Fruit fly (Drosophila melanogaster) whole organism, prepupa: Measurements from ENCODE around the gene mtm.

Experiments used
- Blimp-1 ChIP-seq: fragments of 200-800 bp; sonication (Bioruptor generic); optimal IDR thresholded peaks from 3 replicates; lab custom pipeline; 2017; ENCODE audit warnings: missing biosample characterization, missing genetic modification characterization, mild to moderate bottlenecking, moderate library complexity, missing genetic modification reagents
- CG10631 ChIP-seq: fragments of 200-800 bp; sonication (Bioruptor generic); optimal IDR thresholded peaks from 2 replicates; lab custom pipeline; 2016; ENCODE audit warnings: missing biosample characterization, missing genetic modification characterization
- CG10669 ChIP-seq: fragments of 200-800 bp; sonication (Bioruptor generic); optimal IDR thresholded peaks from 3 replicates; lab custom pipeline; 2018; ENCODE audit warnings: missing biosample characterization, mild to moderate bottlenecking, missing genetic modification characterization, moderate library complexity
- CG11762 ChIP-seq: fragments of 200-800 bp; sonication (Bioruptor generic); optimal IDR thresholded peaks from 3 replicates; lab custom pipeline; 2016; ENCODE audit warnings: missing biosample characterization, missing genetic modification characterization; ENCODE audit not compliant: insufficient read depth
- CG11902 ChIP-seq: fragments of 200-800 bp; sonication (Bioruptor generic); optimal IDR thresholded peaks from 3 replicates; lab custom pipeline; 2016; ENCODE audit warnings: missing biosample characterization, missing genetic modification characterization
- CG15336 ChIP-seq: fragments of 200-800 bp; sonication (Bioruptor generic); IDR thresholded peaks from 2 replicates; pipeline ENCODE4 v1.3.6; 2022; ENCODE audit warnings: missing biosample characterization, missing genetic modification characterization
- CG1621 ChIP-seq: fragments of 200-800 bp; sonication (Bioruptor generic); optimal IDR thresholded peaks from 3 replicates; lab custom pipeline; 2018; ENCODE audit warnings: missing biosample characterization, mild to moderate bottlenecking, missing genetic modification characterization
- CG3032 ChIP-seq: fragments of 200-800 bp; optimal IDR thresholded peaks from 2 replicates; lab custom pipeline; 2019; ENCODE audit warnings: missing biosample characterization, mild to moderate bottlenecking, missing genetic modification characterization, moderate library complexity
- CG31627 ChIP-seq: fragments of 200-800 bp; sonication (Bioruptor generic); optimal IDR thresholded peaks from 3 replicates; lab custom pipeline; 2016; ENCODE audit warnings: missing biosample characterization, missing genetic modification characterization
- CG32006 ChIP-seq: fragments of 200-800 bp; sonication (Bioruptor generic); optimal IDR thresholded peaks from 3 replicates; lab custom pipeline; 2017; ENCODE audit warnings: missing biosample characterization, mild to moderate bottlenecking, missing genetic modification characterization
- CG34406 ChIP-seq: fragments of 200-800 bp; sonication (Bioruptor generic); optimal IDR thresholded peaks from 3 replicates; lab custom pipeline; 2016; ENCODE audit warnings: missing biosample characterization, missing genetic modification characterization
- CG4318 ChIP-seq: fragments of 200-800 bp; sonication (Bioruptor generic); optimal IDR thresholded peaks from 3 replicates; lab custom pipeline; 2017; ENCODE audit warnings: missing biosample characterization, mild to moderate bottlenecking, missing genetic modification characterization
- CG6163 ChIP-seq: fragments of 200-800 bp; sonication (Bioruptor generic); IDR thresholded peaks from 3 replicates; pipeline ENCODE4 v1.3.6; 2022; ENCODE audit warnings: missing biosample characterization, missing genetic modification characterization
- CG6276 ChIP-seq: fragments of 200-800 bp; sonication (Bioruptor generic); optimal IDR thresholded peaks from 2 replicates; lab custom pipeline; 2017; ENCODE audit warnings: missing biosample characterization, mild to moderate bottlenecking, missing genetic modification characterization
- CG6792 ChIP-seq: fragments of 200-800 bp; sonication (Bioruptor generic); optimal IDR thresholded peaks from 3 replicates; lab custom pipeline; 2016; ENCODE audit warnings: missing biosample characterization, missing genetic modification characterization
- CG6808 ChIP-seq: fragments of 200-800 bp; sonication (Bioruptor generic); optimal IDR thresholded peaks from 3 replicates; lab custom pipeline; 2017; ENCODE audit warnings: missing biosample characterization, missing genetic modification characterization, mild to moderate bottlenecking, moderate library complexity, missing genetic modification reagents
- CG6854 ChIP-seq: fragments of 200-800 bp; sonication (Bioruptor generic); optimal IDR thresholded peaks from 2 replicates; lab custom pipeline; 2017; ENCODE audit warnings: missing biosample characterization, mild to moderate bottlenecking, missing genetic modification characterization
- CG7368 ChIP-seq: fragments of 200-800 bp; sonication (Bioruptor generic); optimal IDR thresholded peaks from 3 replicates; lab custom pipeline; 2016; ENCODE audit warnings: missing biosample characterization, missing genetic modification characterization
- CG8119 ChIP-seq: fragments of 200-800 bp; sonication (Bioruptor generic); IDR thresholded peaks from 3 replicates; pipeline ENCODE4 v1.3.6; 2022; ENCODE audit warnings: missing biosample characterization, missing genetic modification characterization
- CG8319 ChIP-seq: fragments of 200-800 bp; sonication (Bioruptor generic); optimal IDR thresholded peaks from 3 replicates; lab custom pipeline; 2016; ENCODE audit warnings: missing biosample characterization, missing genetic modification characterization
- Eip75B ChIP-seq: fragments of 200-800 bp; sonication (Bioruptor generic); optimal IDR thresholded peaks from 3 replicates; lab custom pipeline; 2016; ENCODE audit warnings: missing biosample characterization, missing genetic modification characterization
- Eip78C ChIP-seq: fragments of 200-800 bp; sonication (Bioruptor generic); peaks from one replicate; lab custom pipeline; 2016; ENCODE audit warnings: missing biosample characterization, missing genetic modification characterization
- Eip93F ChIP-seq: fragments of 200-800 bp; sonication (Bioruptor generic); optimal IDR thresholded peaks from 2 replicates; lab custom pipeline; 2016; ENCODE audit warnings: missing biosample characterization, mild to moderate bottlenecking, missing genetic modification characterization
- Ets21C ChIP-seq: fragments of 200-800 bp; sonication (Bioruptor generic); optimal IDR thresholded peaks from 3 replicates; lab custom pipeline; 2016; ENCODE audit warnings: missing biosample characterization, missing genetic modification characterization
- Gug ChIP-seq: fragments of 200-800 bp; sonication (Bioruptor generic); IDR thresholded peaks from 2 replicates; pipeline ENCODE4 v1.3.6; 2022; ENCODE audit warnings: missing biosample characterization, missing genetic modification characterization
- Hr38 ChIP-seq: sonication (Bioruptor generic); optimal IDR thresholded peaks from 2 replicates; lab custom pipeline; 2016; ENCODE audit warnings: missing biosample characterization, missing genetic modification characterization
- Hr39 ChIP-seq: fragments of 200-800 bp; sonication (Bioruptor generic); optimal IDR thresholded peaks from 2 replicates; lab custom pipeline; 2016; ENCODE audit warnings: missing biosample characterization, missing genetic modification characterization
- Hr4 ChIP-seq: fragments of 200-800 bp; sonication (Bioruptor generic); optimal IDR thresholded peaks from 3 replicates; lab custom pipeline; 2016; ENCODE audit warnings: missing biosample characterization, missing genetic modification characterization
- Lpt ChIP-seq: fragments of 200-800 bp; sonication (Bioruptor generic); optimal IDR thresholded peaks from 3 replicates; lab custom pipeline; 2016; ENCODE audit warnings: missing biosample characterization, missing genetic modification characterization
- Met ChIP-seq: fragments of 200-800 bp; sonication (Bioruptor generic); optimal IDR thresholded peaks from 3 replicates; lab custom pipeline; 2016; ENCODE audit warnings: missing biosample characterization, missing genetic modification characterization
- Smox ChIP-seq: fragments of 200-800 bp; sonication (Bioruptor generic); optimal IDR thresholded peaks from 3 replicates; lab custom pipeline; 2016; ENCODE audit warnings: missing biosample characterization, missing genetic modification characterization
- Sox14 ChIP-seq: fragments of 200-800 bp; sonication (Bioruptor generic); optimal IDR thresholded peaks from 3 replicates; lab custom pipeline; 2016; ENCODE audit warnings: missing biosample characterization, missing genetic modification characterization
- achi ChIP-seq: fragments of 200-800 bp; sonication (Bioruptor generic); optimal IDR thresholded peaks from 3 replicates; lab custom pipeline; 2016; ENCODE audit warnings: missing biosample characterization, missing genetic modification characterization
- acj6 ChIP-seq: fragments of 200-800 bp; sonication (Bioruptor generic); optimal IDR thresholded peaks from 3 replicates; lab custom pipeline; 2016; ENCODE audit warnings: missing biosample characterization, missing genetic modification characterization
- cyc ChIP-seq: fragments of 200-800 bp; sonication (Bioruptor generic); optimal IDR thresholded peaks from 3 replicates; lab custom pipeline; 2016; ENCODE audit warnings: missing biosample characterization, missing genetic modification characterization
- eg ChIP-seq: fragments of 200-800 bp; sonication (Bioruptor generic); IDR thresholded peaks from 3 replicates; pipeline ENCODE4 v1.3.6; 2022; ENCODE audit warnings: missing biosample characterization, missing genetic modification characterization
- esn ChIP-seq: fragments of 200-800 bp; sonication (Bioruptor generic); optimal IDR thresholded peaks from 2 replicates; lab custom pipeline; 2016; ENCODE audit warnings: missing biosample characterization, mild to moderate bottlenecking, missing genetic modification characterization, moderate library complexity
- fd59A ChIP-seq: fragments of 200-800 bp; sonication (Bioruptor generic); optimal IDR thresholded peaks from 2 replicates; lab custom pipeline; 2017; ENCODE audit warnings: missing biosample characterization, mild to moderate bottlenecking, missing genetic modification characterization, missing genetic modification reagents
- lz ChIP-seq: fragments of 200-800 bp; sonication (Bioruptor generic); optimal IDR thresholded peaks from 3 replicates; lab custom pipeline; 2016; ENCODE audit warnings: missing biosample characterization, missing genetic modification characterization
- net ChIP-seq: fragments of 200-800 bp; sonication (Bioruptor generic); optimal IDR thresholded peaks from 3 replicates; lab custom pipeline; 2016; ENCODE audit warnings: missing biosample characterization, missing genetic modification characterization
- salr ChIP-seq, 2 experiments: fragments of 200-800 bp; sonication (Bioruptor generic); optimal IDR thresholded peaks; 3 replicates each; lab custom pipeline; 2016 to 2018; ENCODE audit warnings: missing biosample characterization in 2 of 2, missing genetic modification characterization in 2 of 2, mild to moderate bottlenecking in 1 of 2
- spab ChIP-seq: fragments of 200-800 bp; sonication (Bioruptor generic); optimal IDR thresholded peaks from 2 replicates; lab custom pipeline; 2017; ENCODE audit warnings: missing biosample characterization, mild to moderate bottlenecking, missing genetic modification characterization, missing genetic modification reagents
- ss ChIP-seq, 2 experiments: fragments of 200-800 bp; sonication (Bioruptor generic); optimal IDR thresholded peaks; 2 replicates in 1 of 2; 3 replicates in 1 of 2; lab custom pipeline; 2017 to 2018; ENCODE audit warnings: mild to moderate bottlenecking in 2 of 2, missing biosample characterization in 2 of 2, missing genetic modification characterization in 2 of 2, moderate library complexity in 1 of 2
- topi ChIP-seq: fragments of 200-800 bp; sonication (Bioruptor generic); optimal IDR thresholded peaks from 3 replicates; lab custom pipeline; 2016; ENCODE audit warnings: missing biosample characterization, missing genetic modification characterization
- vri ChIP-seq: fragments of 200-800 bp; sonication (Bioruptor generic); optimal IDR thresholded peaks from 3 replicates; lab custom pipeline; 2016; ENCODE audit warnings: missing biosample characterization, mild to moderate bottlenecking, missing genetic modification characterization

The mtm gene

dm6 chr2L:6065823-6066222, 29.0 kb upstream of the mtm start, which contains the start of the genes Fbw5 and CG9147 (continued):
- peak; percentile 99 for TF ChIP-seq CG3032 (tag; lab: Kevin White, UChicago)
- TF ChIP-seq CG1621 (tag; lab: Kevin White, UChicago), result peak; percentile 99
- peak; percentile 100 for TF ChIP-seq cyc (GFP tag; lab: Kevin White, UChicago)
- TF ChIP-seq eg (GFP tag; lab: Robert Waterston, UW), result peak; percentile 100
- peak; percentile 99 for TF ChIP-seq Ets21C (GFP tag; lab: Kevin White, UChicago)
- TF ChIP-seq Eip75B (GFP tag; lab: Kevin White, UChicago), result peak; percentile 100
- peak; percentile 99 for TF ChIP-seq spab (GFP tag; lab: Kevin White, UChicago)
- TF ChIP-seq lz (GFP tag; lab: Kevin White, UChicago), result peak; percentile 100
- TF ChIP-seq topi (GFP tag; lab: Kevin White, UChicago), result peak; percentile 100
- peak; percentile 99 to 100 for TF ChIP-seq ss (GFP tag; optimal IDR thresholded peaks at IDR 0.05; lab: Kevin White, UChicago)
- peak; percentile 99 for TF ChIP-seq achi (GFP tag; lab: Kevin White, UChicago)
- peak; percentile 100 for TF ChIP-seq CG8119 (GFP tag; lab: Robert Waterston, UW)
- TF ChIP-seq Hr39 (GFP tag; lab: Kevin White, UChicago), result peak; percentile 100
- TF ChIP-seq CG10631 (GFP tag; lab: Kevin White, UChicago), result peak; percentile 100
- TF ChIP-seq Met (GFP tag; lab: Kevin White, UChicago), result peak; percentile 100
- TF ChIP-seq CG31627 (GFP tag; lab: Kevin White, UChicago), result peak; percentile 100
- peak; percentile 99 for TF ChIP-seq Lpt (GFP tag; lab: Kevin White, UChicago)
- TF ChIP-seq esn (GFP tag; lab: Kevin White, UChicago), result peak; percentile 100
- TF ChIP-seq CG6808, result peak; percentile 97

DNA sequence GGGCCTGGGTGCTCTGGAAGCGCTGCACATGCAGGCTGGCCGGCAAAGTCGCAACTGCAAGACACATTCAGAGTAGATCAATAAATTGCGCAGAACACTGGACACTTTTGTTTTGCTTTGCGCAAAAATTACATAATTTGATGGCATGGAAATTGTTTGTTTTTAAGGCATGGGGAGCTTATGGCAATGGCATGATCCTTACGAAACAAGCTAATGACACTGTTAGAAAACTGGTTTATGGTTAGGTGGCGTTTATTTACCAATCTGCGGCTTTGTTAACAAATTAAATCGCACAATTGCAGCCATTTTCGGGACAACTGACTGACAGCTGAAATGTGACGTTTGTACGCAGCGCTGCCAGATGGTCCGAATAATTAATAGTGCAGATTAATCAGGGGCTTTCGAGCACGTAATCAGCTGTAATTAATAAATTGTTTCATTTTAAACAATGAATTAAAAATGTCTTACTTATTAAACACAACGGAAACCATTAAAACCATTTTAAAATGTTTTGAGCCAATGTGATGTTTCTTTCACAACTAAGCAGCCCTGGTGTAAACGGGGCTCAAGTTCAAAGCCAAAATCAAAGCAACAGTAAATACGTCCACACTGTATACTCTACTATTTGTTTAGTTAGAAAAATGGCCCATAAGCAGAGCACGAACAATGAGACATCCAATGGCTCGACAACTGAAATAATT, 25.7 kb upstream of the mtm start, which contains the start of the genes ND-51 and CG13994:
ND-51 (minus strand) TSS at position 376 of the 701 bp plus-strand sequence.
CG13994 (plus strand) TSS at position 608 of the 701 bp plus-strand sequence.
- TF ChIP-seq CG34406 (GFP tag; lab: Kevin White, UChicago), result peak; percentile 69
- no peak for TF ChIP-seq Lpt (GFP tag; lab: Kevin White, UChicago)
- peak; percentile 43 for TF ChIP-seq CG8319
- TF ChIP-seq topi (GFP tag; lab: Kevin White, UChicago), result peak; percentile 73
- no peak for TF ChIP-seq CG7368 (GFP tag; lab: Kevin White, UChicago)
- TF ChIP-seq Eip78C (GFP tag; lab: Kevin White, UChicago), result peak; percentile 91
- TF ChIP-seq CG6276 (GFP tag; lab: Kevin White, UChicago), result no peak
- TF ChIP-seq fd59A (GFP tag; lab: Kevin White, UChicago), result peak; percentile 33
- TF ChIP-seq Hr39 (GFP tag; lab: Kevin White, UChicago), result peak; percentile 85
- TF ChIP-seq CG11762 (GFP tag; lab: Kevin White, UChicago), result peak; percentile 35
- TF ChIP-seq Sox14 (GFP tag; lab: Kevin White, UChicago), result peak; percentile 88
- no peak for TF ChIP-seq Hr38 (GFP tag; lab: Kevin White, UChicago)
- peak; percentile 75 for TF ChIP-seq CG3032 (tag; lab: Kevin White, UChicago)
- TF ChIP-seq Hr4 (GFP tag; lab: Kevin White, UChicago), result peak; percentile 86
- peak; percentile 62 for TF ChIP-seq CG1621 (tag; lab: Kevin White, UChicago)
- peak; percentile 74 for TF ChIP-seq CG32006
- TF ChIP-seq CG6854 (GFP tag; lab: Kevin White, UChicago), result no peak
- TF ChIP-seq net (GFP tag; lab: Kevin White, UChicago), result no peak
- peak in 1 of 2 experiments; percentile 53 for TF ChIP-seq salr (GFP tag; optimal IDR thresholded peaks at IDR 0.05; lab: Kevin White, UChicago)
- peak; percentile 49; the same call in 2 of the 3 replicates for TF ChIP-seq CG8119 (GFP tag; lab: Robert Waterston, UW)
- TF ChIP-seq Ets21C (GFP tag; lab: Kevin White, UChicago), result peak; percentile 54
- peak; percentile 61 for TF ChIP-seq CG11902 (GFP tag; lab: Kevin White, UChicago)
- TF ChIP-seq CG6808, result peak; percentile 51
- TF ChIP-seq CG10669 (GFP tag; lab: Kevin White, UChicago), result no peak
- TF ChIP-seq CG6163 (GFP tag; lab: Robert Waterston, UW), result peak; percentile 78
- TF ChIP-seq Gug (GFP tag; lab: Robert Waterston, UW), result peak; percentile 65; the same call in 1 of the 2 replicates
- TF ChIP-seq Smox, result peak; percentile 70
- peak; percentile 81 for TF ChIP-seq cyc (GFP tag; lab: Kevin White, UChicago)
- peak; percentile 83 for TF ChIP-seq lz (GFP tag; lab: Kevin White, UChicago)
- TF ChIP-seq spab (GFP tag; lab: Kevin White, UChicago), result peak; percentile 31
- peak; percentile 78 for TF ChIP-seq acj6
- peak; percentile 75 for TF ChIP-seq Eip75B (GFP tag; lab: Kevin White, UChicago)
- no peak for TF ChIP-seq CG4318 (GFP tag; lab: Kevin White, UChicago)
- TF ChIP-seq Eip93F (GFP tag; lab: Kevin White, UChicago), result no peak
- TF ChIP-seq vri, result peak; percentile 76
- TF ChIP-seq CG15336 (GFP tag; lab: Robert Waterston, UW), result peak; percentile 55
- no peak for TF ChIP-seq Blimp-1
- TF ChIP-seq Met (GFP tag; lab: Kevin White, UChicago), result no peak
- peak; percentile 59 for TF ChIP-seq CG6792 (GFP tag; lab: Kevin White, UChicago)
- peak; percentile 67 for TF ChIP-seq CG10631 (GFP tag; lab: Kevin White, UChicago)
